Fruit fly (Drosophila melanogaster) whole organism, embryonic: ENCODE results near the gene aqz.
A peak's percentile ranks its signal among the peaks of the same experiment; 100 is the strongest.

ENCODE experiments used
- Antp ChIP-seq: fragments of 200-800 bp; sonication (Bioruptor generic); optimal IDR thresholded peaks from 3 replicates; lab custom pipeline; 2016; ENCODE audit warnings: missing biosample characterization, missing genetic modification characterization
- B-H2 ChIP-seq: fragments of 200-800 bp; sonication (Bioruptor generic); optimal IDR thresholded peaks from 2 replicates; lab custom pipeline; 2018; ENCODE audit warnings: missing biosample characterization, mild to moderate bottlenecking, missing genetic modification characterization
- CG11560 ChIP-seq: fragments of 200-800 bp; sonication (Bioruptor generic); IDR thresholded peaks from 3 replicates; pipeline ENCODE4 v1.3.6; 2022; ENCODE audit warnings: missing biosample characterization, missing genetic modification characterization
- CG12104 ChIP-seq: fragments of 200-800 bp; sonication (Bioruptor generic); optimal IDR thresholded peaks from 3 replicates; lab custom pipeline; 2016; ENCODE audit warnings: missing biosample characterization, missing genetic modification characterization
- CG12769 ChIP-seq: fragments of 200-800 bp; sonication (Bioruptor generic); optimal IDR thresholded peaks from 2 replicates; lab custom pipeline; 2019; ENCODE audit warnings: missing biosample characterization, mild to moderate bottlenecking, missing genetic modification characterization, moderate library complexity
- CG17361 ChIP-seq: fragments of 200-800 bp; sonication (Bioruptor generic); IDR thresholded peaks from 3 replicates; pipeline ENCODE4 v1.3.6; 2022; ENCODE audit warnings: missing biosample characterization, missing genetic modification characterization
- CG34224 ChIP-seq: fragments of 200-800 bp; sonication (Bioruptor generic); IDR thresholded peaks from 3 replicates; pipeline ENCODE4 v1.3.6; 2022; ENCODE audit warnings: missing biosample characterization, missing genetic modification characterization; ENCODE audit not compliant: partially characterized antibody
- CG4328 ChIP-seq: fragments of 200-800 bp; sonication (Bioruptor generic); optimal IDR thresholded peaks from 3 replicates; lab custom pipeline; 2017; ENCODE audit warnings: missing biosample characterization, missing genetic modification reagents, missing genetic modification characterization
- CG43689 ChIP-seq: fragments of 200-800 bp; sonication (Bioruptor generic); IDR thresholded peaks from 2 replicates; pipeline ENCODE4 v1.3.6; 2022; ENCODE audit warnings: missing biosample characterization, missing genetic modification characterization
- CG4854 ChIP-seq: fragments of 200-800 bp; sonication (Bioruptor generic); optimal IDR thresholded peaks from 2 replicates; lab custom pipeline; 2016; ENCODE audit warnings: missing biosample characterization, missing genetic modification characterization, inconsistent platforms
- CG8290 ChIP-seq, 3 experiments: fragments of 200-800 bp; sonication (Bioruptor generic); optimal IDR thresholded peaks; 2 replicates each; lab custom pipeline; 2016 to 2019; ENCODE audit warnings: missing biosample characterization in 3 of 3, missing genetic modification characterization in 3 of 3, mild to moderate bottlenecking in 2 of 3, moderate library complexity in 1 of 3
- CG8944 ChIP-seq: fragments of 200-800 bp; sonication (Bioruptor generic); optimal IDR thresholded peaks from 3 replicates; lab custom pipeline; 2016; ENCODE audit warnings: missing biosample characterization, missing genetic modification characterization
- Chrac-16 ChIP-seq: fragments of 200-800 bp; sonication (Bioruptor generic); optimal IDR thresholded peaks from 3 replicates; lab custom pipeline; 2016; ENCODE audit warnings: missing biosample characterization, missing genetic modification characterization
- Fer2 ChIP-seq: fragments of 200-800 bp; sonication (Bioruptor generic); optimal IDR thresholded peaks from 2 replicates; lab custom pipeline; 2018; ENCODE audit warnings: missing biosample characterization, mild to moderate bottlenecking, missing genetic modification characterization, moderate library complexity
- GATAe ChIP-seq: fragments of 200-800 bp; sonication (Bioruptor generic); conservative IDR thresholded peaks from 2 replicates; pipeline ENCODE4 v1.3.6; 2022; ENCODE audit warnings: missing biosample characterization, missing genetic modification characterization
- HLH3B ChIP-seq: fragments of 200-800 bp; sonication (Bioruptor generic); IDR thresholded peaks from 2 replicates; pipeline ENCODE4 v1.3.6; 2022; ENCODE audit warnings: missing biosample characterization, missing genetic modification characterization
- HmgD ChIP-seq: fragments of 200-800 bp; sonication (Bioruptor generic); optimal IDR thresholded peaks from 3 replicates; lab custom pipeline; 2016; ENCODE audit warnings: missing biosample characterization, missing genetic modification characterization
- Hmr ChIP-seq: fragments of 200-800 bp; sonication (Bioruptor generic); optimal IDR thresholded peaks from 3 replicates; lab custom pipeline; 2017; ENCODE audit warnings: mild to moderate bottlenecking, missing biosample characterization, missing genetic modification reagents, missing genetic modification characterization
- Lim3 ChIP-seq: fragments of 200-800 bp; sonication (Bioruptor generic); IDR thresholded peaks from 2 replicates; pipeline ENCODE4 v1.3.6; 2022; ENCODE audit warnings: missing biosample characterization, missing genetic modification characterization
- Oli ChIP-seq: fragments of 200-800 bp; sonication (Bioruptor generic); optimal IDR thresholded peaks from 2 replicates; lab custom pipeline; 2018; ENCODE audit warnings: missing biosample characterization, mild to moderate bottlenecking, missing genetic modification characterization, moderate library complexity
- PHDP ChIP-seq: fragments of 200-800 bp; sonication (Bioruptor generic); optimal IDR thresholded peaks from 3 replicates; lab custom pipeline; 2018; ENCODE audit warnings: missing biosample characterization, mild to moderate bottlenecking, missing genetic modification characterization, moderate library complexity
- az2 ChIP-seq: fragments of 200-800 bp; sonication (Bioruptor generic); optimal IDR thresholded peaks from 3 replicates; lab custom pipeline; 2016; ENCODE audit warnings: missing biosample characterization, missing genetic modification characterization
- corto ChIP-seq: fragments of 200-800 bp; sonication (Bioruptor generic); optimal IDR thresholded peaks from 2 replicates; lab custom pipeline; 2016; ENCODE audit warnings: missing biosample characterization, mild to moderate bottlenecking, missing genetic modification characterization, moderate library complexity
- en ChIP-seq: fragments of 200-800 bp; sonication (Bioruptor generic); optimal IDR thresholded peaks from 2 replicates; lab custom pipeline; 2016; ENCODE audit warnings: missing biosample characterization, missing genetic modification characterization
- exex ChIP-seq: fragments of 200-800 bp; sonication (Bioruptor generic); optimal IDR thresholded peaks from 4 replicates; lab custom pipeline; 2018; ENCODE audit warnings: missing biosample characterization, mild to moderate bottlenecking, missing genetic modification characterization, moderate library complexity
- fd3F ChIP-seq: fragments of 200-800 bp; sonication (Bioruptor generic); optimal IDR thresholded peaks from 2 replicates; lab custom pipeline; 2018; ENCODE audit warnings: missing biosample characterization, mild to moderate bottlenecking, missing genetic modification characterization, moderate library complexity
- kni ChIP-seq: fragments of 200-800 bp; sonication (Bioruptor generic); optimal IDR thresholded peaks from 3 replicates; lab custom pipeline; 2017; ENCODE audit warnings: mild to moderate bottlenecking, missing biosample characterization, missing genetic modification reagents, missing genetic modification characterization
- lab ChIP-seq: fragments of 200-800 bp; sonication (Bioruptor generic); optimal IDR thresholded peaks from 3 replicates; lab custom pipeline; 2017; ENCODE audit warnings: missing biosample characterization, missing genetic modification characterization, mild to moderate bottlenecking, moderate library complexity, missing genetic modification reagents
- mirr ChIP-seq: fragments of 200-800 bp; sonication (Bioruptor generic); optimal IDR thresholded peaks from 3 replicates; lab custom pipeline; 2018; ENCODE audit warnings: missing biosample characterization, mild to moderate bottlenecking, missing genetic modification characterization
- pzg ChIP-seq: fragments of 200-800 bp; sonication (Bioruptor generic); optimal IDR thresholded peaks from 3 replicates; lab custom pipeline; 2018; ENCODE audit warnings: missing biosample characterization, mild to moderate bottlenecking, missing genetic modification characterization, moderate library complexity
- ro ChIP-seq: fragments of 200-800 bp; sonication (Bioruptor generic); IDR thresholded peaks from 2 replicates; pipeline ENCODE4 v1.3.6; 2022; ENCODE audit warnings: missing biosample characterization, missing genetic modification characterization
- sd ChIP-seq: fragments of 200-800 bp; sonication (Bioruptor generic); optimal IDR thresholded peaks from 3 replicates; lab custom pipeline; 2018; ENCODE audit warnings: missing biosample characterization, mild to moderate bottlenecking, missing genetic modification characterization, moderate library complexity
- sens ChIP-seq: fragments of 200-800 bp; sonication (Bioruptor generic); peaks from one replicate; lab custom pipeline; 2016; ENCODE audit warnings: missing biosample characterization, missing genetic modification characterization
- slp2 ChIP-seq: fragments of 200-800 bp; sonication (Bioruptor generic); optimal IDR thresholded peaks from 2 replicates; lab custom pipeline; 2016; ENCODE audit warnings: missing biosample characterization, missing genetic modification characterization
- toy ChIP-seq: fragments of 200-800 bp; sonication (Bioruptor generic); IDR thresholded peaks from 2 replicates; pipeline ENCODE4 v1.3.6; 2022; ENCODE audit warnings: missing biosample characterization, missing genetic modification characterization
- trh ChIP-seq: fragments of 200-800 bp; sonication (Bioruptor generic); optimal IDR thresholded peaks from 2 replicates; lab custom pipeline; 2016; ENCODE audit warnings: missing biosample characterization, missing genetic modification characterization
- usp ChIP-seq: fragments of >200 bp; optimal IDR thresholded peaks from 2 replicates; lab custom pipeline; 2017; ENCODE audit warnings: missing biosample characterization, missing genetic modification characterization
- vfl ChIP-seq: fragments of 200-800 bp; sonication (Bioruptor generic); optimal IDR thresholded peaks from 2 replicates; lab custom pipeline; 2016; ENCODE audit warnings: missing biosample characterization, missing genetic modification characterization
- yki ChIP-seq: fragments of >200 bp; optimal IDR thresholded peaks from 3 replicates; lab custom pipeline; 2018
- zen2 ChIP-seq: fragments of 200-800 bp; sonication (Bioruptor generic); IDR thresholded peaks from 3 replicates; pipeline ENCODE4 v1.3.6; 2022; ENCODE audit warnings: missing biosample characterization, missing genetic modification characterization; ENCODE audit not compliant: partially characterized antibody

The aqz gene

dm6 chr3R:8798332-8798731 lies 22.1 kb downstream of the aqz start (continued):
- no peak for TF ChIP-seq HmgD
- no peak for TF ChIP-seq GATAe (GFP tag; lab: Robert Waterston, UW)
- TF ChIP-seq Oli: no peak
- no peak for TF ChIP-seq CG12104 (GFP tag; lab: Kevin White, UChicago)
- no peak for TF ChIP-seq usp (GFP tag; lab: Kevin White, UChicago)
- TF ChIP-seq CG11560 (tag; lab: Robert Waterston, UW): no peak
- no peak for TF ChIP-seq slp2 (GFP tag; lab: Kevin White, UChicago)
- no peak for TF ChIP-seq exex
- no peak for TF ChIP-seq toy (GFP tag; lab: Robert Waterston, UW)
- TF ChIP-seq CG4328 (GFP tag; lab: Kevin White, UChicago): no peak
- no peak for TF ChIP-seq Antp (GFP tag; lab: Kevin White, UChicago)
- no peak for TF ChIP-seq CG34224 (GFP tag; lab: Robert Waterston, UW)
- no peak for TF ChIP-seq CG4854
- TF ChIP-seq az2 (GFP tag; lab: Kevin White, UChicago): no peak
- peak; percentile 44 for TF ChIP-seq sens (GFP tag; lab: Kevin White, UChicago)
- no peak for TF ChIP-seq CG17361 (GFP tag; lab: Robert Waterston, UW)
- TF ChIP-seq en (GFP tag; lab: Kevin White, UChicago): no peak
- no peak for TF ChIP-seq trh (GFP tag; lab: Kevin White, UChicago)
- peak; percentile 68 for TF ChIP-seq sd (tag; lab: Kevin White, UChicago)
- TF ChIP-seq ro (GFP tag; lab: Robert Waterston, UW): no peak
- TF ChIP-seq zen2 (GFP tag; lab: Robert Waterston, UW): no peak
- TF ChIP-seq CG8290 (GFP tag; optimal IDR thresholded peaks at IDR 0.05; lab: Kevin White, UChicago): no peak
- no peak for TF ChIP-seq CG8290 (tag; optimal IDR thresholded peaks at IDR 0.05; lab: Kevin White, UChicago)
- no peak for TF ChIP-seq fd3F (GFP tag; lab: Kevin White, UChicago)
- no peak for TF ChIP-seq Lim3 (GFP tag; lab: Robert Waterston, UW)
- TF ChIP-seq CG43689: no peak
- peak; percentile 60 for TF ChIP-seq mirr (GFP tag; lab: Kevin White, UChicago)
- TF ChIP-seq CG8944 (GFP tag; lab: Kevin White, UChicago): no peak
- no peak for TF ChIP-seq Chrac-16 (GFP tag; lab: Kevin White, UChicago)
- no peak for TF ChIP-seq kni (GFP tag; lab: Kevin White, UChicago)
- no peak for TF ChIP-seq corto (GFP tag; lab: Kevin White, UChicago)
- no peak for TF ChIP-seq pzg
- TF ChIP-seq PHDP (tag; lab: Kevin White, UChicago): no peak
- TF ChIP-seq CG12769: peak; percentile 28
- no peak for TF ChIP-seq HLH3B (GFP tag; lab: Robert Waterston, UW)
- TF ChIP-seq vfl (GFP tag; lab: Kevin White, UChicago): no peak
- TF ChIP-seq B-H2 (GFP tag; lab: Kevin White, UChicago): no peak
- TF ChIP-seq Hmr (GFP tag; lab: Kevin White, UChicago): no peak
- no peak for TF ChIP-seq lab

dm6 chr3R:8794384-8794783 lies 26.1 kb downstream of the aqz start, which contains the start of gene Ir85a:
Ir85a (plus strand) TSS chr3R:8794684.
- TF ChIP-seq Fer2 (tag; lab: Kevin White, UChicago): no peak
- no peak for TF ChIP-seq yki
